Fruit fly (Drosophila melanogaster) whole organism, prepupa: ENCODE results near the gene Muc91C.
A peak's percentile ranks its signal among the peaks of the same experiment; 100 is the strongest.

ENCODE experiments used
- Hr39 ChIP-seq: fragments of 200-800 bp; sonication (Bioruptor generic); optimal IDR thresholded peaks from 2 replicates; lab custom pipeline; 2016; ENCODE audit warnings: missing biosample characterization, missing genetic modification characterization
- OdsH ChIP-seq: fragments of 200-800 bp; sonication (Bioruptor generic); optimal IDR thresholded peaks from 3 replicates; lab custom pipeline; 2016; ENCODE audit warnings: missing biosample characterization, missing genetic modification characterization
- fd59A ChIP-seq: fragments of 200-800 bp; sonication (Bioruptor generic); optimal IDR thresholded peaks from 2 replicates; lab custom pipeline; 2017; ENCODE audit warnings: missing biosample characterization, mild to moderate bottlenecking, missing genetic modification characterization, missing genetic modification reagents
- spab ChIP-seq: fragments of 200-800 bp; sonication (Bioruptor generic); optimal IDR thresholded peaks from 2 replicates; lab custom pipeline; 2017; ENCODE audit warnings: missing biosample characterization, mild to moderate bottlenecking, missing genetic modification characterization, missing genetic modification reagents
- vri ChIP-seq: fragments of 200-800 bp; sonication (Bioruptor generic); optimal IDR thresholded peaks from 3 replicates; lab custom pipeline; 2016; ENCODE audit warnings: missing biosample characterization, mild to moderate bottlenecking, missing genetic modification characterization

DNA sequence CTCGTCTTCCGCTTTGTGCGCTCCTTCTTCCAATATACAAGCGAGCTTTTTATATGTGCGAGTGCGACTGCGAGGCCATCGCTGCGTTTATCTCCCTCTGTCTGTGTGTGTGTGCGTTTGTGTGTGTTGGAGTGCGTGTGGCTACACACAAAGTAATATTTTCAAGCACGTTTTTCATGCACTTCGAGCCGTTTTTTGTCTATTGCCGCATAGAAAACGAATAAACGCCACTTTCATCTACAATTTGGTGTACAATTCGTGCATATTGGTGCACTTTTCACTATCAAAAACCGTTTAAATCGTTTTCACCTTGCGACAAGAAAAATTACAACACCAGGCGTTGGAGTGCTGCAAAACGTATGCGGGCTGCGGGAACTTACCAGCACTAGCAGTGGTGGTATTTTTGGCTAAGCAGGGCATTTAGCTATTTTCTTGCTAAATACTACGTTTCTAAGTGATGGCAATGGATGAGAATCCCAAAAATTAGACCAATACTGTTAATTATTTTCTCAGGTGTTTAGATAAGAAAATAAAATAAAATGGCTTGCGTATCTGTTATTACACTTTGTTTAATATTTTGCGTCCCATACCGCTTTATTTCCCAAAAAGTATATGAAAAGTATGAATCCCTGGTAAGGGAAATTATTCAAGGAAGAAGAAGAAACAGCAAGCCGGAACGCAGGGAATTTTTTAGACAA, 33.4 kb downstream of the Muc91C start, which contains the start of the genes CG31224 and CstF64:
- TF ChIP-seq vri (GFP tag; lab: Kevin White, UChicago) (peak; percentile 89), fd59A (GFP tag; lab: Kevin White, UChicago) (peak; percentile 54), Hr39 (GFP tag; lab: Kevin White, UChicago) (peak; percentile 89), OdsH (GFP tag; lab: Kevin White, UChicago) (peak; percentile 82), spab (no peak)
